Worm (Caenorhabditis elegans): Measurements from ENCODE around the gene sra-36.

Gene sra-36

DNA sequence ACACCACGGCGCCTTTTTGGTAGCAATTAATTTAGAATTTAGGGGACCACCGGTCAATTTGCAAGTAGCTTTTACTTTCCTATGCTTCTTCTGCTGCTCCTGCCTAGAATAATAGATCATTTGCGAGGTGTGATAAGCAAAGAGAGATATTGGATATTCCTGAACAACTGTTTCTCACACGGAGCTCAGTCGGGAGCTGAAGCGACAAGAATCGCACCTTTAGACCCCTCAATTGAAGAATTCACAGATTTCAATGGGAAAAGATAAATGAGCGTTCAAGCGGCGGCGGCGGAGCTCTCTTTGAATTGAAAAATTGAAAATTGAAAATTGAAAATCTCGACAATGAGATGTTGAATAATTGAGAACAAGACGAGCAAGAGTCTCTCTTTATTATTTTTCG is 32.0 kb upstream of the sra-36 start:
- no peak for TF ChIP-seq dve-1 (tag; optimal IDR thresholded peaks at IDR 0.05; ENCODE audit: insufficient read depth)
- TF ChIP-seq daf-12 (tag; optimal IDR thresholded peaks at IDR 0.05): no peak
- no peak for TF ChIP-seq dmd-6 (GFP tag; IDR thresholded peaks at IDR 0.05)
- TF ChIP-seq ceh-62 (tag; optimal IDR thresholded peaks at IDR 0.05): no peak
- no peak for TF ChIP-seq F26F4.8 (GFP tag; conservative IDR thresholded peaks at IDR 0.05)
- no peak for TF ChIP-seq snpc-4 (tag; optimal IDR thresholded peaks at IDR 0.05)
- no peak for TF ChIP-seq dmd-8 (GFP tag; IDR thresholded peaks at IDR 0.05)
- no peak for TF ChIP-seq lin-15B (tag; optimal IDR thresholded peaks at IDR 0.05)
- no peak for TF ChIP-seq zag-1 (tag; optimal IDR thresholded peaks at IDR 0.05)
- no peak for TF ChIP-seq lin-39 (tag; optimal IDR thresholded peaks at IDR 0.05)
- TF ChIP-seq nhr-10 (tag; optimal IDR thresholded peaks at IDR 0.05): no peak
- TF ChIP-seq lin-1 (GFP tag; IDR thresholded peaks at IDR 0.05): no peak
- no peak for TF ChIP-seq nhr-6 (tag; optimal IDR thresholded peaks at IDR 0.05)
- no peak for TF ChIP-seq nhr-77 (tag; optimal IDR thresholded peaks at IDR 0.05)

- TF ChIP-seq F10B5.3 (tag; optimal IDR thresholded peaks at IDR 0.05): no peak
- TF ChIP-seq ZK546.5 (tag; optimal IDR thresholded peaks at IDR 0.05): no peak
- TF ChIP-seq mxl-2 (GFP tag; conservative IDR thresholded peaks at IDR 0.05): no peak
- no peak for TF ChIP-seq skn-1 (tag; optimal IDR thresholded peaks at IDR 0.05)
- TF ChIP-seq unc-130 (GFP tag; optimal IDR thresholded peaks at IDR 0.05): no peak
- TF ChIP-seq madf-9 (GFP tag; conservative IDR thresholded peaks at IDR 0.05): no peak
- peak in 1 of 2 experiments; percentile 50 for TF ChIP-seq unc-62 (GFP tag; optimal IDR thresholded peaks at IDR 0.05 in 1 of 2)
- no peak for TF ChIP-seq unc-62 (tag; optimal IDR thresholded peaks at IDR 0.05)
- no peak for TF ChIP-seq tag-97 (GFP tag; IDR thresholded peaks at IDR 0.05)
- TF ChIP-seq lim-7 (GFP tag; IDR thresholded peaks at IDR 0.05): no peak
Observed at ce11 chrII:4571868-4572267, 31.3 kb upstream of the sra-36 start, which contains the start of gene vab-1. Gene vab-1, plus strand, starts transcription at chrII:4572000.

DNA sequence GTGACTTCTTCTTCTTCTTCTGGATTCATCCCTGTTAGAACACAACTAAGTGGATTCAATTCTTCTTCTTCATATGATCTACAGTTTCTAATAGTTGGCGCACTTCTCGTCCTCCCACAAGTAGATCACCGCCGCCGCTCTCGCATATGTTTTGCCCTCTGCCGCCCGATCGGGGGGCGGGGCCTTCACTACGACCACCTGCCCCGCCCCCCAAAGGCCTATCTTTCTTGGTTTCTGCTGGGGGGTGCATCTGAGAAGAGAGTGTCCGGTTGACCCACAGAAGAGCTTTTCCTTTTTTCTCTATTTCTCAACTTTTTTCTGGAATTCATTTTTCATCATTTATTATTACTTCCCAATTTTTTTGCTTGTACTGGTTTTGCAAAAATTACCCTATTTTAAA is 30.6 kb upstream of the sra-36 start:
- no peak for TF ChIP-seq ceh-62 (tag; optimal IDR thresholded peaks at IDR 0.05)
- no peak for TF ChIP-seq F10B5.3 (tag; optimal IDR thresholded peaks at IDR 0.05)
- TF ChIP-seq ama-1 (optimal IDR thresholded peaks at IDR 0.05): no peak
- TF ChIP-seq unc-39 (tag; optimal IDR thresholded peaks at IDR 0.05): no peak
- no peak for TF ChIP-seq ces-1 (GFP tag; optimal IDR thresholded peaks at IDR 0.05)
- no peak for TF ChIP-seq lin-13 (GFP tag; optimal IDR thresholded peaks at IDR 0.05)
- peak; percentile 87 for TF ChIP-seq set-16 (GFP tag; IDR thresholded peaks at IDR 0.05)
- 0 out of 2 replicates have a peak, but pooled peaks have one; percentile 46 for TF ChIP-seq egl-43 (GFP tag; IDR thresholded peaks at IDR 0.05)

DNA sequence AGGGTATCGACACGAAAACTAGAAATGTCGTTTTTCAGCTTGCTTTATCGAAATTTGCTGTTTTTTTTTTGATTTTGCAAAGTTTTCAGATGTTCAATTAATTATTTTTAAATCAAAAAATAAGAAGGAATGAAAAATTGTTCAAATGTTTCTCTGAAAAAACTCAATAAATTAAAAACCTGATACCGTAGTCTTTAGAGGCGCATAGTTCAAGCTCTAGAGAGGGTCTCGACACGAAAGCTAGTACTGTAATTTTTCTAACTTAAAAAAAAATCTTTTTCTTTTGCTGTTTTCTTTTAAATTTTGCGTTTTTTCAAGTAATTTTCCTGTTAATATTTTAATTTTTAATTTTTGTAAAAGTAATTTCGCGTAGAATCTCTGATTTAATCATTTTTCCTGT is 25.7 kb upstream of the sra-36 start:
- TF ChIP-seq dpl-1 (GFP tag; optimal IDR thresholded peaks at IDR 0.05) (no peak), lsy-2 (tag; optimal IDR thresholded peaks at IDR 0.05) (peak in 1 of 2 experiments; percentile 27), egl-43 (GFP tag; IDR thresholded peaks at IDR 0.05) (no peak), pha-4 (GFP tag; IDR thresholded peaks at IDR 0.05) (no peak), pha-4 (tag; optimal IDR thresholded peaks at IDR 0.05) (no peak), T20F7.1 (GFP tag; optimal IDR thresholded peaks at IDR 0.05) (no peak)

ce11 chrII:4565205-4565604 is 24.7 kb upstream of the sra-36 start:
- TF ChIP-seq hmg-1.1 (GFP tag; IDR thresholded peaks at IDR 0.05): 0 out of 2 replicates have a peak, but pooled peaks have one; percentile 12
- peak in 1 of 2 experiments; percentile 13 for TF ChIP-seq daf-16 (GFP tag; optimal IDR thresholded peaks at IDR 0.05)
- TF ChIP-seq daf-16 (tag; optimal IDR thresholded peaks at IDR 0.05): peak; percentile 15
- no peak for TF ChIP-seq zip-11 (GFP tag; IDR thresholded peaks at IDR 0.05)
- TF ChIP-seq hif-1 (tag; optimal IDR thresholded peaks at IDR 0.05): no peak
- TF ChIP-seq dve-1 (tag; optimal IDR thresholded peaks at IDR 0.05; ENCODE audit: insufficient read depth): peak; percentile 19
- TF ChIP-seq nhr-10 (tag; optimal IDR thresholded peaks at IDR 0.05): no peak
- no peak for TF ChIP-seq nhr-77 (tag; optimal IDR thresholded peaks at IDR 0.05)
- TF ChIP-seq R02D3.7 (tag; optimal IDR thresholded peaks at IDR 0.05): no peak
- TF ChIP-seq madf-9 (GFP tag; conservative IDR thresholded peaks at IDR 0.05): no peak
- no peak for TF ChIP-seq hlh-30 (tag; optimal IDR thresholded peaks at IDR 0.05; ENCODE audit: insufficient read depth)
- no peak for TF ChIP-seq F44E2.7 (GFP tag; IDR thresholded peaks at IDR 0.05)
- no peak for TF ChIP-seq jun-1 (tag; optimal IDR thresholded peaks at IDR 0.05)
- no peak for TF ChIP-seq mdl-1 (tag; optimal IDR thresholded peaks at IDR 0.05)
- no peak for TF ChIP-seq nhr-237 (tag; optimal IDR thresholded peaks at IDR 0.05)
- TF ChIP-seq lir-3 (tag; optimal IDR thresholded peaks at IDR 0.05): no peak
- TF ChIP-seq php-3 (GFP tag; IDR thresholded peaks at IDR 0.05): 0 out of 2 replicates have a peak, but pooled peaks have one; percentile 9

Measured in whole organism, L4 larva.